Fruit fly (Drosophila melanogaster) whole organism, embryonic: ENCODE data around the gene CG42540.

Experiments used
- CG11398 ChIP-seq: fragments of 200-800 bp; sonication (Bioruptor generic); optimal IDR thresholded peaks from 2 replicates; lab custom pipeline; 2016; ENCODE audit warnings: missing biosample characterization, missing genetic modification characterization
- CG11456 ChIP-seq: fragments of 200-800 bp; sonication (Bioruptor generic); IDR thresholded peaks from 3 replicates; pipeline ENCODE4 v1.3.6; 2022; ENCODE audit warnings: missing biosample characterization, missing genetic modification characterization
- CG11504 ChIP-seq: fragments of 200-800 bp; sonication (Bioruptor generic); optimal IDR thresholded peaks from 3 replicates; lab custom pipeline; 2019; ENCODE audit warnings: missing biosample characterization, mild to moderate bottlenecking, missing genetic modification characterization, moderate library complexity
- CG14441 ChIP-seq: fragments of 200-800 bp; sonication (Bioruptor generic); IDR thresholded peaks from 2 replicates; pipeline ENCODE4 v1.3.6; 2022; ENCODE audit warnings: missing biosample characterization, missing genetic modification characterization
- CG14710 ChIP-seq: fragments of 200-800 bp; sonication (Bioruptor generic); optimal IDR thresholded peaks from 3 replicates; lab custom pipeline; 2019; ENCODE audit warnings: missing biosample characterization, mild to moderate bottlenecking, missing genetic modification characterization, moderate library complexity
- CG17829 ChIP-seq: fragments of 200-800 bp; optimal IDR thresholded peaks from 2 replicates; lab custom pipeline; 2019; ENCODE audit warnings: missing biosample characterization, mild to moderate bottlenecking, missing genetic modification characterization, moderate library complexity
- CG18262 ChIP-seq: fragments of 200-800 bp; optimal IDR thresholded peaks from 3 replicates; lab custom pipeline; 2019; ENCODE audit warnings: missing biosample characterization, mild to moderate bottlenecking, missing genetic modification characterization, moderate library complexity
- CG3407 ChIP-seq: fragments of 200-800 bp; sonication (Bioruptor generic); optimal IDR thresholded peaks from 2 replicates; lab custom pipeline; 2018; ENCODE audit warnings: missing biosample characterization, mild to moderate bottlenecking, missing genetic modification characterization
- CG3838 ChIP-seq: fragments of 200-800 bp; sonication (Bioruptor generic); optimal IDR thresholded peaks from 3 replicates; lab custom pipeline; 2016; ENCODE audit warnings: missing biosample characterization, missing genetic modification characterization
- CG7839 ChIP-seq: fragments of 200-800 bp; sonication (Bioruptor generic); optimal IDR thresholded peaks from 3 replicates; lab custom pipeline; 2018; ENCODE audit warnings: missing biosample characterization, mild to moderate bottlenecking, missing genetic modification characterization, moderate library complexity
- CG8924 ChIP-seq: fragments of 200-800 bp; optimal IDR thresholded peaks from 3 replicates; lab custom pipeline; 2019; ENCODE audit warnings: missing biosample characterization, mild to moderate bottlenecking, missing genetic modification characterization, moderate library complexity
- CoRest ChIP-seq: fragments of 200-800 bp; sonication (Bioruptor generic); optimal IDR thresholded peaks from 3 replicates; lab custom pipeline; 2018; ENCODE audit warnings: missing biosample characterization, mild to moderate bottlenecking, missing genetic modification characterization, moderate library complexity
- Dad ChIP-seq: fragments of 200-800 bp; sonication (Bioruptor generic); optimal IDR thresholded peaks from 3 replicates; lab custom pipeline; 2016; ENCODE audit warnings: missing biosample characterization, missing genetic modification characterization
- Dfd ChIP-seq, 2 experiments: fragments of >200 bp; optimal IDR thresholded peaks; 2 replicates each; lab custom pipeline; 2017; ENCODE audit warnings: missing biosample characterization in 2 of 2, missing genetic modification characterization in 2 of 2
- Dip2 ChIP-seq: fragments of 200-800 bp; sonication (Bioruptor generic); IDR thresholded peaks from 2 replicates; pipeline ENCODE4 v1.3.6; 2022; ENCODE audit warnings: missing biosample characterization, missing genetic modification characterization
- Dll ChIP-seq: fragments of 200-800 bp; sonication (Bioruptor generic); IDR thresholded peaks from 4 replicates; pipeline ENCODE4 v1.3.6; 2022; ENCODE audit warnings: missing biosample characterization, missing genetic modification characterization; ENCODE audit not compliant: partially characterized antibody
- GATAe ChIP-seq: fragments of 200-800 bp; sonication (Bioruptor generic); conservative IDR thresholded peaks from 2 replicates; pipeline ENCODE4 v1.3.6; 2022; ENCODE audit warnings: missing biosample characterization, missing genetic modification characterization
- Hr51 ChIP-seq, 2 experiments: fragments of 200-800 bp; sonication (Bioruptor generic); optimal IDR thresholded peaks; 2 replicates in 1 of 2; 3 replicates in 1 of 2; lab custom pipeline; 2016 to 2018; ENCODE audit warnings: missing biosample characterization in 2 of 2, missing genetic modification characterization in 2 of 2, mild to moderate bottlenecking in 1 of 2, moderate library complexity in 1 of 2
- Hr78 ChIP-seq, 2 experiments: fragments of 200-800 bp in 1 of 2; fragments of >200 bp in 1 of 2; sonication (Bioruptor generic) in 1 of 2; optimal IDR thresholded peaks; 2 replicates each; lab custom pipeline; 2017 to 2019; ENCODE audit warnings: missing biosample characterization in 2 of 2, missing genetic modification characterization in 2 of 2, mild to moderate bottlenecking in 1 of 2, moderate library complexity in 1 of 2
- Med ChIP-seq: fragments of 200-800 bp; sonication (Bioruptor generic); peaks from one replicate; lab custom pipeline; 2016; ENCODE audit warnings: missing biosample characterization, missing genetic modification characterization, mild to moderate bottlenecking, inconsistent platforms, moderate library complexity
- Oli ChIP-seq: fragments of 200-800 bp; sonication (Bioruptor generic); optimal IDR thresholded peaks from 2 replicates; lab custom pipeline; 2018; ENCODE audit warnings: missing biosample characterization, mild to moderate bottlenecking, missing genetic modification characterization, moderate library complexity
- Sox100B ChIP-seq: fragments of 200-800 bp; sonication (Bioruptor generic); optimal IDR thresholded peaks from 3 replicates; lab custom pipeline; 2018; ENCODE audit warnings: missing biosample characterization, mild to moderate bottlenecking, missing genetic modification characterization
- Ssrp ChIP-seq: fragments of 200-800 bp; sonication (Bioruptor generic); optimal IDR thresholded peaks from 2 replicates; lab custom pipeline; 2018; ENCODE audit warnings: missing biosample characterization, mild to moderate bottlenecking, missing genetic modification characterization, moderate library complexity
- al ChIP-seq: fragments of 200-800 bp; sonication (Bioruptor generic); IDR thresholded peaks from 2 replicates; pipeline ENCODE4 v1.3.6; 2022; ENCODE audit warnings: missing biosample characterization, missing genetic modification characterization
- ase ChIP-seq: fragments of 200-800 bp; sonication (Bioruptor generic); IDR thresholded peaks from 3 replicates; pipeline ENCODE4 v1.3.6; 2022; ENCODE audit warnings: missing biosample characterization, missing genetic modification characterization
- bowl ChIP-seq: fragments of 200-800 bp; sonication (Bioruptor generic); IDR thresholded peaks from 2 replicates; pipeline ENCODE4 v1.3.6; 2022; ENCODE audit warnings: missing biosample characterization, missing genetic modification characterization
- chif ChIP-seq, 2 experiments: fragments of 200-800 bp; sonication (Bioruptor generic); optimal IDR thresholded peaks; 3 replicates each; lab custom pipeline; 2016; ENCODE audit warnings: missing biosample characterization in 2 of 2, missing genetic modification characterization in 2 of 2
- crc ChIP-seq: fragments of 200-800 bp; sonication (Bioruptor generic); optimal IDR thresholded peaks from 2 replicates; lab custom pipeline; 2016; ENCODE audit warnings: missing biosample characterization, missing genetic modification characterization
- crol ChIP-seq: fragments of 200-800 bp; sonication (Bioruptor generic); IDR thresholded peaks from 2 replicates; pipeline ENCODE4 v1.3.6; 2022; ENCODE audit warnings: missing biosample characterization, missing genetic modification characterization
- dmrt11E ChIP-seq: fragments of 200-800 bp; sonication (Bioruptor generic); optimal IDR thresholded peaks from 3 replicates; lab custom pipeline; 2018; ENCODE audit warnings: missing biosample characterization, mild to moderate bottlenecking, missing genetic modification characterization, moderate library complexity
- eve ChIP-seq, 2 experiments: fragments of >200 bp; optimal IDR thresholded peaks; 2 replicates each; lab custom pipeline; 2017; ENCODE audit warnings: missing biosample characterization in 2 of 2, missing genetic modification characterization in 2 of 2
- fd102C ChIP-seq: fragments of 200-800 bp; sonication (Bioruptor generic); optimal IDR thresholded peaks from 2 replicates; lab custom pipeline; 2018; ENCODE audit warnings: missing biosample characterization, mild to moderate bottlenecking, missing genetic modification characterization, moderate library complexity
- fd96Cb ChIP-seq: fragments of 200-800 bp; sonication (Bioruptor generic); optimal IDR thresholded peaks from 2 replicates; lab custom pipeline; 2018; ENCODE audit warnings: missing biosample characterization, mild to moderate bottlenecking, missing genetic modification characterization, moderate library complexity
- gcm2 ChIP-seq: fragments of 200-800 bp; sonication (Bioruptor generic); optimal IDR thresholded peaks from 2 replicates; lab custom pipeline; 2016; ENCODE audit warnings: missing biosample characterization, missing genetic modification characterization
- gem ChIP-seq: fragments of 200-800 bp; sonication (Bioruptor generic); optimal IDR thresholded peaks from 2 replicates; lab custom pipeline; 2019; ENCODE audit warnings: missing biosample characterization, mild to moderate bottlenecking, missing genetic modification characterization, moderate library complexity
- gfzf ChIP-seq: fragments of 200-800 bp; sonication (Bioruptor generic); optimal IDR thresholded peaks from 2 replicates; lab custom pipeline; 2016; ENCODE audit warnings: missing biosample characterization, mild to moderate bottlenecking, missing genetic modification characterization, moderate library complexity
- grau ChIP-seq: fragments of 200-800 bp; optimal IDR thresholded peaks from 3 replicates; lab custom pipeline; 2019; ENCODE audit warnings: missing biosample characterization, mild to moderate bottlenecking, missing genetic modification characterization, moderate library complexity
- gsb ChIP-seq: fragments of 200-800 bp; sonication (Bioruptor generic); IDR thresholded peaks from 2 replicates; pipeline ENCODE4 v1.3.6; 2022; ENCODE audit warnings: missing biosample characterization, missing genetic modification characterization
- nmo ChIP-seq: fragments of 200-800 bp; sonication (Bioruptor generic); optimal IDR thresholded peaks from 2 replicates; lab custom pipeline; 2018; ENCODE audit warnings: missing biosample characterization, mild to moderate bottlenecking, missing genetic modification characterization, moderate library complexity
- onecut ChIP-seq: fragments of 200-800 bp; sonication (Bioruptor generic); IDR thresholded peaks from 2 replicates; pipeline ENCODE4 v1.3.6; 2022; ENCODE audit warnings: missing biosample characterization, missing genetic modification characterization
- pho ChIP-seq: fragments of 200-800 bp; sonication (Bioruptor generic); optimal IDR thresholded peaks from 2 replicates; lab custom pipeline; 2016; ENCODE audit warnings: missing biosample characterization, missing genetic modification characterization
- row ChIP-seq: fragments of 200-800 bp; sonication (Bioruptor generic); IDR thresholded peaks from 3 replicates; pipeline ENCODE4 v1.3.6; 2022; ENCODE audit warnings: missing biosample characterization, missing genetic modification characterization
- schlank ChIP-seq: fragments of 200-800 bp; sonication (Bioruptor generic); optimal IDR thresholded peaks from 2 replicates; lab custom pipeline; 2018; ENCODE audit warnings: missing biosample characterization, mild to moderate bottlenecking, missing genetic modification characterization
- seq ChIP-seq: fragments of 200-800 bp; sonication (Bioruptor generic); IDR thresholded peaks from 2 replicates; pipeline ENCODE4 v1.3.6; 2022; ENCODE audit warnings: missing biosample characterization, missing genetic modification characterization
- shn ChIP-seq: fragments of 200-800 bp; sonication (Bioruptor generic); optimal IDR thresholded peaks from 3 replicates; lab custom pipeline; 2016; ENCODE audit warnings: missing biosample characterization, missing genetic modification characterization
- sisA ChIP-seq: fragments of 200-800 bp; sonication (Bioruptor generic); IDR thresholded peaks from 2 replicates; pipeline ENCODE4 v1.3.6; 2022; ENCODE audit warnings: missing biosample characterization, missing genetic modification characterization
- tup ChIP-seq: fragments of 200-800 bp; sonication (Bioruptor generic); optimal IDR thresholded peaks from 2 replicates; lab custom pipeline; 2016; ENCODE audit warnings: missing biosample characterization, mild to moderate bottlenecking, missing genetic modification characterization, moderate library complexity
- zen2 ChIP-seq: fragments of 200-800 bp; sonication (Bioruptor generic); IDR thresholded peaks from 3 replicates; pipeline ENCODE4 v1.3.6; 2022; ENCODE audit warnings: missing biosample characterization, missing genetic modification characterization; ENCODE audit not compliant: partially characterized antibody
- zf30C ChIP-seq: fragments of 200-800 bp; sonication (Bioruptor generic); optimal IDR thresholded peaks from 3 replicates; lab custom pipeline; 2018; ENCODE audit warnings: missing biosample characterization, mild to moderate bottlenecking, missing genetic modification characterization

The CG42540 gene

DNA sequence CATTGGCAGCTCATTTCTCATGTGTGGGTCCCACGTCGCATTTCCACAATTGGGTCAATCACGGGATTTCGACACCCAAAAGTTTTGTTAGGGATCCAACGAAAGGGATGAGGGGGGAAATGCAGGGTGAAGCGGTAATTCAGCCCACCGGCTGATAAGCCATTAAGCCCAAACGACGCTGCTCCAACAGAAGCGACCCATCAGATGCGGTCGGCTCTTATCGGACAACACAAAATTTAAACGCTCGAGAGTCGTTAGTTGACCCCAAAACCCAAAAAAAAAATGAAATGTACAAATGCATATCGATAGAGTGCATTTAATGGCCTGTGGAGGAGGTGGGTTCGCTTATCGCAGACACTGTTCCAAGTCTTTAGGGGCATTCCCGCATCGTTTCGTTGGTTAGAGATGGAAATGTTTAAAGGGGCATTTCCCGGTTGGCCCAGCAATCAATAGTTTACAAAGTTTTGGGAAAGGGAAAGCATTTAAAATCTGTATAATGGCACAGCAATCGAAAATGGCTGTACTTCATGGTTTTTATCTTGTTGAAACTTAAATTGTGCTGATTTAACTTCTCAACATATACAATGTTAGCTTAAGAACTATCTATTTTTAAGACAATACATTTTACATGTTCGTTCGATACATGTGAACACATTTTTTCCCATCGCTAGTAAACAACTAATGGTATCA lies 51.0 kb downstream of the CG42540 start (continued):
- TF ChIP-seq tup (GFP tag; lab: Kevin White, UChicago) (no peak), CG8924 (tag; lab: Kevin White, UChicago) (peak; percentile 8), CG11456 (GFP tag; lab: Robert Waterston, UW) (no peak), grau (tag; lab: Kevin White, UChicago) (peak; percentile 29), CG11504 (peak; percentile 51), CG14441 (GFP tag; lab: Robert Waterston, UW) (0 out of 2 replicates have a peak, but pooled peaks have one; percentile 9), fd102C (GFP tag; lab: Kevin White, UChicago) (no peak), CG7839 (tag; lab: Kevin White, UChicago) (peak; percentile 22), Dfd (GFP tag; optimal IDR thresholded peaks at IDR 0.05; lab: Kevin White, UChicago) (no peak), CG11398 (no peak), gem (peak; percentile 53), zf30C (no peak), sisA (GFP tag; lab: Robert Waterston, UW) (0 out of 2 replicates have a peak, but pooled peaks have one; percentile 16), schlank (tag; lab: Kevin White, UChicago) (no peak), Hr51 (GFP tag; optimal IDR thresholded peaks at IDR 0.05; lab: Kevin White, UChicago) (peak in 1 of 2 experiments; percentile 2), row (peak; percentile 40; the same call in 2 of the 3 replicates), eve (GFP tag; optimal IDR thresholded peaks at IDR 0.05; lab: Kevin White, UChicago) (peak in 1 of 2 experiments; percentile 80), CG18262 (peak; percentile 45), zen2 (GFP tag; lab: Robert Waterston, UW) (no peak; the same call in 2 of the 3 replicates), onecut (no peak), crol (peak; percentile 83), gsb (GFP tag; lab: Robert Waterston, UW) (no peak), CG14710 (peak; percentile 33), dmrt11E (tag; lab: Kevin White, UChicago) (peak; percentile 34), CG3407 (GFP tag; lab: Kevin White, UChicago) (no peak), Hr78 (GFP tag; optimal IDR thresholded peaks at IDR 0.05; lab: Kevin White, UChicago) (peak in 1 of 2 experiments; percentile 74), Dll (GFP tag; lab: Robert Waterston, UW) (peak; percentile 55; the same call in 2 of the 4 replicates), seq (GFP tag; lab: Robert Waterston, UW) (0 out of 2 replicates have a peak, but pooled peaks have one; percentile 12), Dad (GFP tag; lab: Kevin White, UChicago) (no peak), gcm2 (no peak), Oli (tag; lab: Kevin White, UChicago) (peak; percentile 21), ase (no peak), CG3838 (no peak), bowl (GFP tag; lab: Robert Waterston, UW) (no peak), chif (GFP tag; optimal IDR thresholded peaks at IDR 0.05; lab: Kevin White, UChicago) (no peak), GATAe (GFP tag; lab: Robert Waterston, UW) (0 out of 2 replicates have a peak, but pooled peaks have one; percentile 28), crc (GFP tag; lab: Kevin White, UChicago) (no peak), fd96Cb (tag; lab: Kevin White, UChicago) (peak; percentile 32), CoRest (tag; lab: Kevin White, UChicago) (peak; percentile 14), shn (GFP tag; lab: Kevin White, UChicago) (no peak), CG17829 (peak; percentile 10), Sox100B (GFP tag; lab: Kevin White, UChicago) (peak; percentile 10), al (GFP tag; lab: Robert Waterston, UW) (no peak), Dip2 (GFP tag; lab: Robert Waterston, UW) (no peak), pho (GFP tag; lab: Kevin White, UChicago) (no peak), Ssrp (peak; percentile 24), nmo (peak; percentile 44), Med (GFP tag; lab: Kevin White, UChicago) (peak; percentile 62), gfzf (GFP tag; lab: Kevin White, UChicago) (no peak)
